Worm (Caenorhabditis elegans) whole organism, L1 larva: ENCODE data around the gene T02G5.3.

Experiments
- C04F5.9 ChIP-seq: sonication (generic microtip); optimal IDR thresholded peaks from 2 replicates; lab custom pipeline; 2016; ENCODE audit warnings: missing genetic modification characterization, missing compliant biosample characterization
- C34B4.2 ChIP-seq: sonication (generic microtip); optimal IDR thresholded peaks from 2 replicates; lab custom pipeline; 2017; ENCODE audit warnings: mild to moderate bottlenecking, missing genetic modification characterization, missing compliant biosample characterization
- F16B12.6 ChIP-seq: fragments of 150-350 bp; optimal IDR thresholded peaks from 2 replicates; lab custom pipeline; 2014; ENCODE audit warnings: missing biosample characterization, missing genetic modification characterization
- Y116A8C.19 ChIP-seq: sonication (generic microtip); optimal IDR thresholded peaks from 2 replicates; lab custom pipeline; 2016; ENCODE audit warnings: missing compliant biosample characterization, missing genetic modification characterization, borderline replicate concordance
- aha-1 ChIP-seq: fragments of 150-350 bp; optimal IDR thresholded peaks from 2 replicates; lab custom pipeline; 2014; ENCODE audit warnings: missing biosample characterization, missing genetic modification characterization
- alr-1 ChIP-seq: fragments of 200-800 bp; sonication (Bioruptor generic); optimal IDR thresholded peaks from 2 replicates; lab custom pipeline; 2018; ENCODE audit warnings: borderline replicate concordance, mild to moderate bottlenecking, missing genetic modification characterization, missing compliant biosample characterization
- aly-2 ChIP-seq: fragments of 150-350 bp; optimal IDR thresholded peaks from 2 replicates; lab custom pipeline; 2014; ENCODE audit warnings: missing biosample characterization, missing genetic modification characterization
- blmp-1 ChIP-seq: fragments of 150-350 bp; optimal IDR thresholded peaks from 2 replicates; lab custom pipeline; 2014; ENCODE audit warnings: missing biosample characterization, missing genetic modification characterization
- ceh-63 ChIP-seq: fragments of 200-800 bp; sonication (Bioruptor generic); optimal IDR thresholded peaks from 2 replicates; lab custom pipeline; 2018; ENCODE audit warnings: mild to moderate bottlenecking, missing genetic modification characterization, missing compliant biosample characterization
- ceh-8 ChIP-seq: fragments of 200-800 bp; sonication (Bioruptor generic); optimal IDR thresholded peaks from 2 replicates; lab custom pipeline; 2018; ENCODE audit warnings: mild to moderate bottlenecking, missing genetic modification characterization, moderate library complexity, missing compliant biosample characterization
- ceh-88 ChIP-seq: fragments of 200-800 bp; sonication (Bioruptor generic); IDR thresholded peaks from 2 replicates; pipeline ENCODE4 v1.3.6; 2022; ENCODE audit warnings: missing genetic modification characterization, missing compliant biosample characterization
- ceh-90 ChIP-seq: sonication (generic microtip); optimal IDR thresholded peaks from 2 replicates; lab custom pipeline; 2016; ENCODE audit warnings: missing genetic modification characterization, missing compliant biosample characterization
- dpl-1 ChIP-seq, 3 experiments: fragments of 150-350 bp in 2 of 3; sonication (generic microtip) in 1 of 3; optimal IDR thresholded peaks; 2 replicates each; lab custom pipeline; 2014 to 2017; ENCODE audit warnings: missing biosample characterization in 3 of 3, missing genetic modification characterization in 3 of 3, missing genetic modification reagents in 3 of 3
- efl-3 ChIP-seq: fragments of 200-800 bp; sonication (Bioruptor generic); optimal IDR thresholded peaks from 2 replicates; lab custom pipeline; 2018; ENCODE audit warnings: mild to moderate bottlenecking, missing genetic modification characterization, missing compliant biosample characterization
- egl-13 ChIP-seq: sonication (generic microtip); optimal IDR thresholded peaks from 2 replicates; lab custom pipeline; 2016; ENCODE audit warnings: missing genotype, missing genetic modification reagents, missing genetic modification characterization, missing compliant biosample characterization
- egl-27 ChIP-seq, 2 experiments: fragments of 150-350 bp in 1 of 2; sonication (generic microtip); optimal IDR thresholded peaks; 3 replicates each; lab custom pipeline; 2017 to 2018; ENCODE audit warnings: missing biosample characterization in 2 of 2, missing genetic modification characterization in 2 of 2, missing genetic modification reagents in 2 of 2
- elt-3 ChIP-seq, 6 experiments: fragments of 150-350 bp in 1 of 6; sonication (generic microtip); optimal IDR thresholded peaks; 2 replicates each; lab custom pipeline; 2017 to 2018; ENCODE audit warnings: missing biosample characterization in 6 of 6, missing genetic modification characterization in 6 of 6, inconsistent platforms in 1 of 6
- fkh-10 ChIP-seq: sonication (generic microtip); optimal IDR thresholded peaks from 2 replicates; lab custom pipeline; 2017; ENCODE audit warnings: missing biosample characterization, missing genetic modification reagents, missing genetic modification characterization
- fkh-4 ChIP-seq: sonication (generic microtip); optimal IDR thresholded peaks from 2 replicates; lab custom pipeline; 2016; ENCODE audit warnings: missing compliant biosample characterization, missing genetic modification characterization, borderline replicate concordance
- fos-1 ChIP-seq: fragments of 150-350 bp; optimal IDR thresholded peaks from 2 replicates; lab custom pipeline; 2014; ENCODE audit warnings: missing biosample characterization, missing genetic modification characterization
- grh-1 ChIP-seq: fragments of 200-800 bp; sonication (Bioruptor generic); IDR thresholded peaks from 2 replicates; pipeline ENCODE4 v1.3.6; 2022; ENCODE audit warnings: missing genetic modification reagents, missing genetic modification characterization, missing compliant biosample characterization
- hlh-17 ChIP-seq: fragments of 200-800 bp; sonication (Bioruptor generic); optimal IDR thresholded peaks from 2 replicates; lab custom pipeline; 2018; ENCODE audit warnings: missing genetic modification characterization, mild to moderate bottlenecking, missing compliant biosample characterization, moderate library complexity, borderline replicate concordance
- hlh-4 ChIP-seq: sonication (generic microtip); optimal IDR thresholded peaks from 2 replicates; lab custom pipeline; 2016; ENCODE audit warnings: mild to moderate bottlenecking, missing genetic modification characterization, missing compliant biosample characterization
- isw-1 ChIP-seq: fragments of 200-800 bp; sonication (Bioruptor generic); IDR thresholded peaks from 2 replicates; pipeline ENCODE4 v1.3.6; 2022; ENCODE audit warnings: missing genetic modification characterization, missing compliant biosample characterization
- jun-1 ChIP-seq: fragments of 150-350 bp; optimal IDR thresholded peaks from 2 replicates; lab custom pipeline; 2014; ENCODE audit warnings: missing biosample characterization, missing genetic modification reagents, missing genetic modification characterization
- lin-14 ChIP-seq: fragments of 200-800 bp; sonication (Bioruptor generic); optimal IDR thresholded peaks from 2 replicates; lab custom pipeline; 2018; ENCODE audit warnings: mild to moderate bottlenecking, missing genetic modification characterization, moderate library complexity, missing compliant biosample characterization
- lin-15B ChIP-seq: fragments of 150-350 bp; sonication (generic microtip); optimal IDR thresholded peaks from 3 replicates; lab custom pipeline; 2014; ENCODE audit warnings: missing biosample characterization, missing genetic modification characterization
- lir-3 ChIP-seq: sonication (generic microtip); optimal IDR thresholded peaks from 2 replicates; lab custom pipeline; 2016; ENCODE audit warnings: mild to moderate bottlenecking, missing genetic modification characterization, moderate library complexity, missing compliant biosample characterization; ENCODE audit not compliant: poor library complexity
- lsy-2 ChIP-seq, 2 experiments: fragments of 150-350 bp; optimal IDR thresholded peaks; 2 replicates each; lab custom pipeline; 2014; ENCODE audit warnings: missing biosample characterization in 2 of 2, missing genetic modification characterization in 2 of 2
- mef-2 ChIP-seq: fragments of 150-350 bp; optimal IDR thresholded peaks from 2 replicates; lab custom pipeline; 2014; ENCODE audit warnings: missing biosample characterization, missing genetic modification characterization
- mep-1 ChIP-seq: fragments of 150-350 bp; optimal IDR thresholded peaks from 2 replicates; lab custom pipeline; 2014; ENCODE audit warnings: missing biosample characterization, missing genetic modification characterization
- nhr-11 ChIP-seq: fragments of 150-350 bp; optimal IDR thresholded peaks from 2 replicates; lab custom pipeline; 2014; ENCODE audit warnings: missing biosample characterization, missing genetic modification characterization
- nhr-12 ChIP-seq: sonication (generic microtip); optimal IDR thresholded peaks from 2 replicates; lab custom pipeline; 2017; ENCODE audit warnings: missing biosample characterization, missing genetic modification characterization
- nhr-19 ChIP-seq: fragments of 200-800 bp; sonication (Bioruptor generic); conservative IDR thresholded peaks from 2 replicates; pipeline ENCODE4 v1.3.6; 2022; ENCODE audit warnings: missing genetic modification characterization, missing compliant biosample characterization
- nhr-20 ChIP-seq: sonication (generic microtip); optimal IDR thresholded peaks from 2 replicates; lab custom pipeline; 2016; ENCODE audit warnings: mild to moderate bottlenecking, missing genetic modification characterization, missing compliant biosample characterization
- nhr-237 ChIP-seq: fragments of 150-350 bp; optimal IDR thresholded peaks from 2 replicates; lab custom pipeline; 2014; ENCODE audit warnings: missing biosample characterization, missing genetic modification characterization
- nhr-28 ChIP-seq: fragments of 150-350 bp; optimal IDR thresholded peaks from 2 replicates; lab custom pipeline; 2014; ENCODE audit warnings: missing biosample characterization, missing genetic modification characterization
- nhr-47 ChIP-seq: sonication (generic microtip); optimal IDR thresholded peaks from 2 replicates; lab custom pipeline; 2016; ENCODE audit warnings: mild to moderate bottlenecking, missing genetic modification characterization, moderate library complexity, missing compliant biosample characterization
- nhr-71 ChIP-seq: sonication (generic microtip); optimal IDR thresholded peaks from 2 replicates; lab custom pipeline; 2016; ENCODE audit warnings: mild to moderate bottlenecking, missing genetic modification characterization, moderate library complexity, missing compliant biosample characterization
- nhr-76 ChIP-seq: sonication (generic microtip); optimal IDR thresholded peaks from 2 replicates; lab custom pipeline; 2017; ENCODE audit warnings: missing biosample characterization, missing genetic modification characterization
- nhr-84 ChIP-seq: sonication (generic microtip); optimal IDR thresholded peaks from 2 replicates; lab custom pipeline; 2017; ENCODE audit warnings: missing biosample characterization, missing genetic modification characterization
- nhr-85 ChIP-seq: sonication (generic microtip); peaks from one replicate; lab custom pipeline; 2016; ENCODE audit warnings: missing genetic modification characterization, inconsistent platforms, missing compliant biosample characterization
- rnt-1 ChIP-seq: sonication (generic microtip); optimal IDR thresholded peaks from 2 replicates; lab custom pipeline; 2016; ENCODE audit warnings: mild to moderate bottlenecking, missing genetic modification characterization, moderate library complexity, missing compliant biosample characterization
- snpc-4 ChIP-seq: fragments of 150-350 bp; optimal IDR thresholded peaks from 2 replicates; lab custom pipeline; 2014; ENCODE audit warnings: missing biosample characterization, missing genetic modification characterization
- snu-23 ChIP-seq: sonication (generic microtip); optimal IDR thresholded peaks from 2 replicates; lab custom pipeline; 2016; ENCODE audit warnings: missing genetic modification characterization, missing compliant biosample characterization
- sox-4 ChIP-seq: sonication (generic microtip); optimal IDR thresholded peaks from 2 replicates; lab custom pipeline; 2016; ENCODE audit warnings: missing genetic modification characterization, missing compliant biosample characterization
- sptf-1 ChIP-seq: fragments of 150-350 bp; optimal IDR thresholded peaks from 2 replicates; lab custom pipeline; 2014; ENCODE audit warnings: missing biosample characterization, missing genetic modification characterization
- tlp-1 ChIP-seq: fragments of 150-350 bp; optimal IDR thresholded peaks from 2 replicates; lab custom pipeline; 2014; ENCODE audit warnings: missing biosample characterization, missing genetic modification characterization
- unc-130 ChIP-seq: fragments of 150-350 bp; optimal IDR thresholded peaks from 2 replicates; lab custom pipeline; 2017; ENCODE audit warnings: missing biosample characterization, missing genetic modification characterization, inconsistent platforms
- unc-30 ChIP-seq: sonication (generic microtip); optimal IDR thresholded peaks from 2 replicates; lab custom pipeline; 2017; ENCODE audit warnings: missing biosample characterization, missing genetic modification characterization
- zip-4 ChIP-seq: fragments of 200-800 bp; sonication (Bioruptor generic); optimal IDR thresholded peaks from 2 replicates; lab custom pipeline; 2018; ENCODE audit warnings: mild to moderate bottlenecking, missing genetic modification characterization, moderate library complexity, missing compliant biosample characterization
- ztf-11 ChIP-seq, 2 experiments: sonication (generic microtip); optimal IDR thresholded peaks; 2 replicates each; lab custom pipeline; 2016 to 2017; ENCODE audit warnings: missing genetic modification characterization in 2 of 2, missing biosample characterization in 1 of 2, missing compliant biosample characterization in 1 of 2
- ztf-4 ChIP-seq: fragments of 150-350 bp; optimal IDR thresholded peaks from 2 replicates; lab custom pipeline; 2014; ENCODE audit warnings: missing biosample characterization, missing genetic modification characterization

T02G5.3 gene

DNA sequence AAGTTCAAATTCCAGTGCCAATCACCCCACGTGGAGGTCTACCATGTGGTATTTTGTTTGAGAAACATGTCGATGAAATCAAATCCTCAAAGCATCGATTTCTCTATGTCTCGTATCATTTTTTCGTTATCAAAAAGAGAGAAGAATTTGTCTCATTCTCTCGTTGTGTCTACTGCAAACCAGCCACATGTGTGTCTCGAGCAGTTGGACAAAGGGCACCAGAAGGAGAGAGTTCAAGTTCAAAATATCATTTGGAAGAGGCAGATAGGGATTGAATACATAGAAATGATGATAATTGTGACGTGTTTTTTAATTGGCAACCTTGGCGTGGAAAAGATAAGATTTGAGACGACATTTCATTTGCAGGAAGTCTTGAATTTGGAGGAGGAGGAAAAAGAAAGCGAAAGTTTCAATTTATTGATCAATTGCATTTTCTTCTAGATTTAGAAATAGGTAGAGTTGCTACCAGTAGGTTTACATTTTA, 33.9 kb upstream of the T02G5.3 start:
- peak; percentile 64 for TF ChIP-seq rnt-1 (tag; lab: Kevin White, UChicago)
- no peak for TF ChIP-seq nhr-11 (tag; lab: Kevin White, UChicago)
- TF ChIP-seq C04F5.9, result no peak
- no peak for TF ChIP-seq ceh-63
- no peak for TF ChIP-seq fkh-10 (GFP tag; lab: Kevin White, UChicago)
- peak; percentile 39 for TF ChIP-seq mep-1
- no peak for TF ChIP-seq isw-1 (GFP tag; lab: Robert Waterston, UW)
- no peak for TF ChIP-seq F16B12.6 (tag; lab: Kevin White, UChicago)
- no peak for TF ChIP-seq nhr-28 (tag; lab: Kevin White, UChicago)
- TF ChIP-seq nhr-84 (tag; lab: Kevin White, UChicago), result no peak
- TF ChIP-seq zip-4 (GFP tag; lab: Kevin White, UChicago), result no peak
- no peak for TF ChIP-seq fkh-4 (tag; lab: Kevin White, UChicago)
- no peak for TF ChIP-seq tlp-1
- peak; percentile 6 to 54 for TF ChIP-seq lsy-2 (tag; optimal IDR thresholded peaks at IDR 0.05; lab: Kevin White, UChicago)
- TF ChIP-seq nhr-85 (tag; lab: Kevin White, UChicago), result peak; percentile 94
- TF ChIP-seq nhr-19 (GFP tag; lab: Robert Waterston, UW), result peak; percentile 48; the same call in 1 of the 2 replicates
- TF ChIP-seq nhr-237 (tag; lab: Kevin White, UChicago), result no peak
- TF ChIP-seq mef-2 (tag; lab: Kevin White, UChicago), result no peak
- TF ChIP-seq aha-1 (tag; lab: Kevin White, UChicago), result no peak
- no peak for TF ChIP-seq Y116A8C.19 (tag; lab: Kevin White, UChicago)
- TF ChIP-seq ztf-11 (tag; optimal IDR thresholded peaks at IDR 0.05; lab: Kevin White, UChicago), result no peak
- no peak for TF ChIP-seq efl-3 (GFP tag; lab: Kevin White, UChicago)
- TF ChIP-seq snu-23 (GFP tag; lab: Kevin White, UChicago), result peak; percentile 69
- TF ChIP-seq unc-130 (tag; lab: Kevin White, UChicago), result no peak
- no peak for TF ChIP-seq aly-2
- no peak for TF ChIP-seq egl-27 (tag; optimal IDR thresholded peaks at IDR 0.05; lab: Kevin White, UChicago)
- peak in 2 of 3 experiments; percentile 32 to 36 for TF ChIP-seq dpl-1 (GFP tag; optimal IDR thresholded peaks at IDR 0.05; lab: Kevin White, UChicago)
- TF ChIP-seq unc-30, result no peak
- no peak for TF ChIP-seq sox-4 (tag; lab: Kevin White, UChicago)
- no peak for TF ChIP-seq alr-1 (tag; lab: Kevin White, UChicago)
- no peak for TF ChIP-seq ceh-8 (GFP tag; lab: Kevin White, UChicago)
- no peak for TF ChIP-seq C34B4.2 (tag; lab: Kevin White, UChicago)
- peak; percentile 30 for TF ChIP-seq ztf-4
- peak; percentile 14 for TF ChIP-seq fos-1 (tag; lab: Kevin White, UChicago)
- TF ChIP-seq nhr-76 (tag; lab: Kevin White, UChicago), result no peak
- no peak for TF ChIP-seq sptf-1 (tag; lab: Kevin White, UChicago)
- TF ChIP-seq blmp-1, result peak; percentile 62
- TF ChIP-seq snpc-4 (tag; lab: Kevin White, UChicago), result no peak
- TF ChIP-seq ceh-90 (tag; lab: Kevin White, UChicago), result no peak
- no peak for TF ChIP-seq egl-13
- no peak for TF ChIP-seq hlh-4 (tag; lab: Kevin White, UChicago)
- peak; percentile 87 for TF ChIP-seq nhr-20 (tag; lab: Kevin White, UChicago)
- TF ChIP-seq grh-1 (GFP tag; lab: Robert Waterston, UW), result peak; percentile 46
- no peak for TF ChIP-seq hlh-17 (GFP tag; lab: Kevin White, UChicago)
- TF ChIP-seq lin-14 (GFP tag; lab: Kevin White, UChicago), result peak; percentile 88
- no peak for TF ChIP-seq nhr-12 (tag; lab: Kevin White, UChicago)
- peak; percentile 91 for TF ChIP-seq nhr-71 (tag; lab: Kevin White, UChicago)
- TF ChIP-seq lir-3 (tag; lab: Kevin White, UChicago), result peak; percentile 37
- no peak for TF ChIP-seq ceh-88 (GFP tag; lab: Robert Waterston, UW)
- TF ChIP-seq lin-15B, result no peak
- peak in 3 of 6 experiments; percentile 53 to 79 (median 72) for TF ChIP-seq elt-3 (tag; optimal IDR thresholded peaks at IDR 0.05; lab: Kevin White, UChicago)
- peak; percentile 18 for TF ChIP-seq nhr-47 (tag; lab: Kevin White, UChicago)
- TF ChIP-seq jun-1 (tag; lab: Kevin White, UChicago), result no peak
